Worm (Caenorhabditis elegans): Measurements from ENCODE around the gene F54D5.2.

The F54D5.2 gene

DNA sequence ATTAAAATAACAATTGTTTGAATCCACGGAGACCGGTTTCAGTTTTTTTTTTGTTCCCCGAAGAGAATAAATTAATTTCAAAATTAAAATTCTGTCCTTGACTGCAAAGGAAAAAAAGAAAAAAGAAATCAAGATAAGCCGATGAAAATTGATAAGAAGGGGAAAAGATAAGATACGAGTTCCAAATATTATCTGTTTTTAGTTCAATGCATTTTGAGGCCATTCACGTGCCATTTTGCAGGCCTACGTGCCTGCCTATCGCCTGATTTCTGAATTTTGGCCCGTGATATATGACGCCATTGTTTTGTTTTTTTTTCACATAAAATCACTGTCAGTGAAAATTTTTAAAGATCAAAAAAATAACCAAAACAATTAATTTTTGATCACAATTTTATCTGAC is 38.5 kb downstream of the F54D5.2 start (continued):
- TF ChIP-seq daf-8 (GFP tag; IDR thresholded peaks at IDR 0.05) (no peak), dmd-9 (GFP tag; IDR thresholded peaks at IDR 0.05) (no peak), sdz-12 (GFP tag; optimal IDR thresholded peaks at IDR 0.05) (no peak), dpl-1 (GFP tag; optimal IDR thresholded peaks at IDR 0.05) (no peak), unc-62 (GFP tag; optimal IDR thresholded peaks at IDR 0.05 in 1 of 2) (no peak), unc-62 (tag; optimal IDR thresholded peaks at IDR 0.05) (no peak), unc-130 (GFP tag; optimal IDR thresholded peaks at IDR 0.05) (no peak), dve-1 (tag; optimal IDR thresholded peaks at IDR 0.05; ENCODE audit: insufficient read depth) (peak; percentile 52), lin-29 (GFP tag; IDR thresholded peaks at IDR 0.05) (no peak), pqm-1 (tag; optimal IDR thresholded peaks at IDR 0.05) (peak; percentile 62), jun-1 (tag; optimal IDR thresholded peaks at IDR 0.05) (no peak), ztf-11 (tag; optimal IDR thresholded peaks at IDR 0.05) (no peak), D1046.2 (GFP tag; IDR thresholded peaks at IDR 0.05) (no peak), nhr-77 (tag; optimal IDR thresholded peaks at IDR 0.05) (peak; percentile 44), mes-2 (tag; optimal IDR thresholded peaks at IDR 0.05; ENCODE audit: poor library complexity, severe bottlenecking) (no peak), lir-3 (tag; optimal IDR thresholded peaks at IDR 0.05) (no peak), zip-2 (tag; optimal IDR thresholded peaks at IDR 0.05) (no peak), hif-1 (tag; optimal IDR thresholded peaks at IDR 0.05) (no peak), Y48G9A.11 (GFP tag; IDR thresholded peaks at IDR 0.05) (no peak), tra-1 (GFP tag; IDR thresholded peaks at IDR 0.05) (peak; percentile 66), nhr-25 (tag; optimal IDR thresholded peaks at IDR 0.05; ENCODE audit: borderline replicate concordance, insufficient read depth) (no peak), nhr-6 (tag; optimal IDR thresholded peaks at IDR 0.05) (no peak), ama-1 (optimal IDR thresholded peaks at IDR 0.05) (no peak), lsy-2 (tag; optimal IDR thresholded peaks at IDR 0.05) (peak in 1 of 2 experiments; percentile 13), nhr-102 (tag; optimal IDR thresholded peaks at IDR 0.05) (no peak), madf-5 (GFP tag; IDR thresholded peaks at IDR 0.05) (no peak), egl-27 (tag; optimal IDR thresholded peaks at IDR 0.05) (no peak), lin-1 (GFP tag; IDR thresholded peaks at IDR 0.05) (0 out of 2 replicates have a peak, but pooled peaks have one; percentile 27), Y105C5A.15 (GFP tag; IDR thresholded peaks at IDR 0.05) (no peak), lin-39 (tag; optimal IDR thresholded peaks at IDR 0.05) (no peak), saeg-2 (GFP tag; IDR thresholded peaks at IDR 0.05) (no peak), zag-1 (tag; optimal IDR thresholded peaks at IDR 0.05) (no peak), egl-43 (GFP tag; IDR thresholded peaks at IDR 0.05) (no peak), ZK546.5 (tag; optimal IDR thresholded peaks at IDR 0.05) (no peak), snpc-1.2 (GFP tag; IDR thresholded peaks at IDR 0.05) (no peak), aha-1 (tag) (no peak), F49E8.2 (tag; optimal IDR thresholded peaks at IDR 0.05; ENCODE audit: borderline replicate concordance) (no peak), F44E2.7 (GFP tag; IDR thresholded peaks at IDR 0.05) (no peak), spr-3 (GFP tag; optimal IDR thresholded peaks at IDR 0.05) (no peak), daf-16 (GFP tag; optimal IDR thresholded peaks at IDR 0.05) (no peak), daf-16 (tag; optimal IDR thresholded peaks at IDR 0.05) (peak; percentile 30), daf-12 (tag; optimal IDR thresholded peaks at IDR 0.05) (no peak), gei-8 (GFP tag; optimal IDR thresholded peaks at IDR 0.05) (no peak), mep-1 (tag; optimal IDR thresholded peaks at IDR 0.05) (peak; percentile 24), hlh-30 (tag; optimal IDR thresholded peaks at IDR 0.05; ENCODE audit: insufficient read depth) (peak; percentile 78), nhr-42 (GFP tag; IDR thresholded peaks at IDR 0.05) (no peak), F10B5.3 (tag; optimal IDR thresholded peaks at IDR 0.05) (no peak), ces-1 (GFP tag; optimal IDR thresholded peaks at IDR 0.05) (no peak), nhr-28 (tag; optimal IDR thresholded peaks at IDR 0.05) (peak; percentile 39), ceh-20 (GFP tag; IDR thresholded peaks at IDR 0.05) (no peak), duxl-1 (tag; optimal IDR thresholded peaks at IDR 0.05; ENCODE audit: poor library complexity) (no peak)
